Fruit fly (Drosophila melanogaster) whole organism, embryonic: Measurements from ENCODE around the gene CG17344.

Experiments
- Abd-B ChIP-seq: fragments of 200-800 bp; sonication (Bioruptor generic); optimal IDR thresholded peaks from 2 replicates; lab custom pipeline; 2018; ENCODE audit warnings: missing biosample characterization, mild to moderate bottlenecking, missing genetic modification characterization, moderate library complexity
- Adf1 ChIP-seq: fragments of 200-800 bp; sonication (Bioruptor generic); IDR thresholded peaks from 2 replicates; pipeline ENCODE4 v1.3.6; 2022; ENCODE audit warnings: missing biosample characterization, missing genetic modification characterization
- CG10267 ChIP-seq: fragments of 200-800 bp; sonication (Bioruptor generic); optimal IDR thresholded peaks from 2 replicates; lab custom pipeline; 2018; ENCODE audit warnings: missing biosample characterization, mild to moderate bottlenecking, missing genetic modification characterization, moderate library complexity
- CG11695 ChIP-seq: fragments of 200-800 bp; sonication (Bioruptor generic); IDR thresholded peaks from 3 replicates; pipeline ENCODE4 v1.3.6; 2022; ENCODE audit warnings: missing biosample characterization, missing genetic modification characterization
- CG12104 ChIP-seq: fragments of 200-800 bp; sonication (Bioruptor generic); optimal IDR thresholded peaks from 3 replicates; lab custom pipeline; 2016; ENCODE audit warnings: missing biosample characterization, missing genetic modification characterization
- CG14667 ChIP-seq: fragments of 200-800 bp; sonication (Bioruptor generic); IDR thresholded peaks from 2 replicates; pipeline ENCODE4 v1.3.6; 2022; ENCODE audit warnings: missing biosample characterization, missing genetic modification characterization
- CG1603 ChIP-seq: fragments of 200-800 bp; sonication (Bioruptor generic); optimal IDR thresholded peaks from 2 replicates; lab custom pipeline; 2019; ENCODE audit warnings: missing biosample characterization, mild to moderate bottlenecking, missing genetic modification characterization, moderate library complexity
- CG17361 ChIP-seq: fragments of 200-800 bp; sonication (Bioruptor generic); IDR thresholded peaks from 3 replicates; pipeline ENCODE4 v1.3.6; 2022; ENCODE audit warnings: missing biosample characterization, missing genetic modification characterization
- CG18262 ChIP-seq: fragments of 200-800 bp; optimal IDR thresholded peaks from 3 replicates; lab custom pipeline; 2019; ENCODE audit warnings: missing biosample characterization, mild to moderate bottlenecking, missing genetic modification characterization, moderate library complexity
- CG30431 ChIP-seq: fragments of 200-800 bp; sonication (Bioruptor generic); optimal IDR thresholded peaks from 2 replicates; lab custom pipeline; 2017; ENCODE audit warnings: missing biosample characterization, missing genetic modification characterization
- CG3726 ChIP-seq: fragments of 200-800 bp; sonication (Bioruptor generic); IDR thresholded peaks from 3 replicates; pipeline ENCODE4, ENCODE4 v1.3.6; 2022; ENCODE audit warnings: missing biosample characterization, missing genetic modification characterization
- CG4328 ChIP-seq: fragments of 200-800 bp; sonication (Bioruptor generic); optimal IDR thresholded peaks from 3 replicates; lab custom pipeline; 2017; ENCODE audit warnings: missing biosample characterization, missing genetic modification reagents, missing genetic modification characterization
- CG4820 ChIP-seq: fragments of 200-800 bp; sonication (Bioruptor generic); optimal IDR thresholded peaks from 3 replicates; lab custom pipeline; 2016; ENCODE audit warnings: missing biosample characterization, missing genetic modification characterization
- CG6175 ChIP-seq: fragments of 200-800 bp; sonication (Bioruptor generic); IDR thresholded peaks from 3 replicates; pipeline ENCODE4 v1.3.6; 2022; ENCODE audit warnings: missing biosample characterization, missing genetic modification characterization
- CG7357 ChIP-seq: fragments of 200-800 bp; sonication (Bioruptor generic); IDR thresholded peaks from 3 replicates; pipeline ENCODE4 v1.3.6; 2022; ENCODE audit warnings: missing biosample characterization, missing genetic modification characterization
- CG8089 ChIP-seq: fragments of 200-800 bp; sonication (Bioruptor generic); optimal IDR thresholded peaks from 3 replicates; lab custom pipeline; 2016; ENCODE audit warnings: missing biosample characterization, missing genetic modification characterization
- CG8944 ChIP-seq: fragments of 200-800 bp; sonication (Bioruptor generic); optimal IDR thresholded peaks from 3 replicates; lab custom pipeline; 2016; ENCODE audit warnings: missing biosample characterization, missing genetic modification characterization
- Dad ChIP-seq: fragments of 200-800 bp; sonication (Bioruptor generic); optimal IDR thresholded peaks from 3 replicates; lab custom pipeline; 2016; ENCODE audit warnings: missing biosample characterization, missing genetic modification characterization
- Dfd ChIP-seq, 2 experiments: fragments of >200 bp; optimal IDR thresholded peaks; 2 replicates each; lab custom pipeline; 2017; ENCODE audit warnings: missing biosample characterization in 2 of 2, missing genetic modification characterization in 2 of 2
- Drgx ChIP-seq: fragments of 200-800 bp; sonication (Bioruptor generic); IDR thresholded peaks from 2 replicates; pipeline ENCODE4 v1.3.6; 2022; ENCODE audit warnings: missing biosample characterization, missing genetic modification characterization
- Hand ChIP-seq: fragments of 200-800 bp; sonication (Bioruptor generic); optimal IDR thresholded peaks from 2 replicates; lab custom pipeline; 2017; ENCODE audit warnings: mild to moderate bottlenecking, missing biosample characterization, missing genetic modification reagents, missing genetic modification characterization
- Hr3 ChIP-seq: fragments of 200-800 bp; sonication (Bioruptor generic); optimal IDR thresholded peaks from 3 replicates; lab custom pipeline; 2016; ENCODE audit warnings: missing biosample characterization, missing genetic modification characterization
- Hr78 ChIP-seq, 2 experiments: fragments of 200-800 bp in 1 of 2; fragments of >200 bp in 1 of 2; sonication (Bioruptor generic) in 1 of 2; optimal IDR thresholded peaks; 2 replicates each; lab custom pipeline; 2017 to 2019; ENCODE audit warnings: missing biosample characterization in 2 of 2, missing genetic modification characterization in 2 of 2, mild to moderate bottlenecking in 1 of 2, moderate library complexity in 1 of 2
- MTF-1 ChIP-seq: fragments of 200-800 bp; sonication (Bioruptor generic); optimal IDR thresholded peaks from 2 replicates; lab custom pipeline; 2018; ENCODE audit warnings: missing biosample characterization, mild to moderate bottlenecking, missing genetic modification characterization, borderline replicate concordance
- Side ChIP-seq: fragments of 200-800 bp; sonication (Bioruptor generic); optimal IDR thresholded peaks from 2 replicates; lab custom pipeline; 2016; ENCODE audit warnings: missing biosample characterization, missing genetic modification characterization
- Xbp1 ChIP-seq: fragments of 200-800 bp; sonication (Bioruptor generic); optimal IDR thresholded peaks from 3 replicates; lab custom pipeline; 2016; ENCODE audit warnings: missing biosample characterization, mild to moderate bottlenecking, missing genetic modification characterization
- abd-A ChIP-seq: fragments of 200-800 bp; sonication (Bioruptor generic); optimal IDR thresholded peaks from 3 replicates; lab custom pipeline; 2019; ENCODE audit warnings: missing biosample characterization, mild to moderate bottlenecking, missing genetic modification characterization, moderate library complexity
- al ChIP-seq: fragments of 200-800 bp; sonication (Bioruptor generic); IDR thresholded peaks from 2 replicates; pipeline ENCODE4 v1.3.6; 2022; ENCODE audit warnings: missing biosample characterization, missing genetic modification characterization
- btn ChIP-seq: fragments of 200-800 bp; sonication (Bioruptor generic); optimal IDR thresholded peaks from 2 replicates; lab custom pipeline; 2016; ENCODE audit warnings: missing biosample characterization, missing genetic modification characterization
- crp ChIP-seq, 2 experiments: fragments of 200-800 bp; sonication (Bioruptor generic); optimal IDR thresholded peaks; 2 replicates in 1 of 2; 3 replicates in 1 of 2; lab custom pipeline; 2017; ENCODE audit warnings: missing biosample characterization in 2 of 2, missing genetic modification characterization in 2 of 2, mild to moderate bottlenecking in 1 of 2, moderate library complexity in 1 of 2
- dpn ChIP-seq, 2 experiments: fragments of 200-800 bp; sonication (Bioruptor generic); optimal IDR thresholded peaks; 3 replicates each; lab custom pipeline; 2016; ENCODE audit warnings: missing biosample characterization in 2 of 2, missing genetic modification characterization in 2 of 2
- ewg ChIP-seq: fragments of 200-800 bp; sonication (Bioruptor generic); optimal IDR thresholded peaks from 3 replicates; lab custom pipeline; 2017; ENCODE audit warnings: mild to moderate bottlenecking, missing biosample characterization, missing genetic modification reagents, missing genetic modification characterization
- ftz-f1 ChIP-seq: fragments of 200-800 bp; sonication (Bioruptor generic); optimal IDR thresholded peaks from 2 replicates; lab custom pipeline; 2016; ENCODE audit warnings: missing biosample characterization, missing genetic modification characterization
- gfzf ChIP-seq: fragments of 200-800 bp; sonication (Bioruptor generic); optimal IDR thresholded peaks from 2 replicates; lab custom pipeline; 2016; ENCODE audit warnings: missing biosample characterization, mild to moderate bottlenecking, missing genetic modification characterization, moderate library complexity
- gsb ChIP-seq: fragments of 200-800 bp; sonication (Bioruptor generic); IDR thresholded peaks from 2 replicates; pipeline ENCODE4 v1.3.6; 2022; ENCODE audit warnings: missing biosample characterization, missing genetic modification characterization
- gt ChIP-seq: fragments of 200-800 bp; sonication (Bioruptor generic); IDR thresholded peaks from 2 replicates; pipeline ENCODE4 v1.3.6; 2022; ENCODE audit warnings: missing biosample characterization, missing genetic modification characterization
- h ChIP-seq: fragments of >200 bp; optimal IDR thresholded peaks from 2 replicates; lab custom pipeline; 2017
- hb ChIP-seq: fragments of 200-800 bp; sonication (Bioruptor generic); IDR thresholded peaks from 3 replicates; pipeline ENCODE4 v1.3.6; 2022; ENCODE audit warnings: missing biosample characterization, missing genetic modification characterization; ENCODE audit not compliant: partially characterized antibody
- kni ChIP-seq: fragments of 200-800 bp; sonication (Bioruptor generic); optimal IDR thresholded peaks from 3 replicates; lab custom pipeline; 2017; ENCODE audit warnings: mild to moderate bottlenecking, missing biosample characterization, missing genetic modification reagents, missing genetic modification characterization
- lab ChIP-seq: fragments of 200-800 bp; sonication (Bioruptor generic); optimal IDR thresholded peaks from 3 replicates; lab custom pipeline; 2017; ENCODE audit warnings: missing biosample characterization, missing genetic modification characterization, mild to moderate bottlenecking, moderate library complexity, missing genetic modification reagents
- oc ChIP-seq: fragments of 200-800 bp; sonication (Bioruptor generic); optimal IDR thresholded peaks from 2 replicates; lab custom pipeline; 2018; ENCODE audit warnings: missing biosample characterization, mild to moderate bottlenecking, missing genetic modification characterization, moderate library complexity
- row ChIP-seq: fragments of 200-800 bp; sonication (Bioruptor generic); IDR thresholded peaks from 3 replicates; pipeline ENCODE4 v1.3.6; 2022; ENCODE audit warnings: missing biosample characterization, missing genetic modification characterization
- run ChIP-seq: fragments of 200-800 bp; sonication (Bioruptor generic); optimal IDR thresholded peaks from 3 replicates; lab custom pipeline; 2018; ENCODE audit warnings: missing biosample characterization, mild to moderate bottlenecking, missing genetic modification characterization
- sim ChIP-seq: fragments of 200-800 bp; sonication (Bioruptor generic); IDR thresholded peaks from 2 replicates; pipeline ENCODE4 v1.3.6; 2022; ENCODE audit warnings: missing biosample characterization, missing genetic modification characterization
- sima ChIP-seq: fragments of 200-800 bp; sonication (Bioruptor generic); optimal IDR thresholded peaks from 2 replicates; lab custom pipeline; 2016; ENCODE audit warnings: missing biosample characterization, missing genetic modification characterization
- sna ChIP-seq: fragments of 200-800 bp; sonication (Bioruptor generic); IDR thresholded peaks from 2 replicates; pipeline ENCODE4 v1.3.6; 2022; ENCODE audit warnings: missing biosample characterization, missing genetic modification characterization; ENCODE audit not compliant: partially characterized antibody
- tio ChIP-seq: fragments of 200-800 bp; sonication (Bioruptor generic); optimal IDR thresholded peaks from 2 replicates; lab custom pipeline; 2017; ENCODE audit warnings: missing biosample characterization, missing genetic modification characterization, inconsistent platforms
- trem ChIP-seq: fragments of 200-800 bp; optimal IDR thresholded peaks from 3 replicates; lab custom pipeline; 2019; ENCODE audit warnings: missing biosample characterization, mild to moderate bottlenecking, missing genetic modification characterization, moderate library complexity
- ttk ChIP-seq: fragments of 200-800 bp; sonication (Bioruptor generic); IDR thresholded peaks from 2 replicates; pipeline ENCODE4 v2.1.2; 2022; ENCODE audit warnings: missing biosample characterization, missing genetic modification characterization
- vnd ChIP-seq: fragments of 200-800 bp; sonication (Bioruptor generic); IDR thresholded peaks from 3 replicates; pipeline ENCODE4 v1.3.6; 2022; ENCODE audit warnings: missing biosample characterization, missing genetic modification characterization; ENCODE audit not compliant: partially characterized antibody
- wek ChIP-seq: fragments of 200-800 bp; sonication (Bioruptor generic); optimal IDR thresholded peaks from 3 replicates; lab custom pipeline; 2018; ENCODE audit warnings: missing biosample characterization, mild to moderate bottlenecking, missing genetic modification characterization, moderate library complexity
- z ChIP-seq: fragments of 200-800 bp; sonication (Bioruptor generic); IDR thresholded peaks from 3 replicates; pipeline ENCODE4 v1.3.6; 2022; ENCODE audit warnings: missing biosample characterization, missing genetic modification characterization

CG17344 gene

DNA sequence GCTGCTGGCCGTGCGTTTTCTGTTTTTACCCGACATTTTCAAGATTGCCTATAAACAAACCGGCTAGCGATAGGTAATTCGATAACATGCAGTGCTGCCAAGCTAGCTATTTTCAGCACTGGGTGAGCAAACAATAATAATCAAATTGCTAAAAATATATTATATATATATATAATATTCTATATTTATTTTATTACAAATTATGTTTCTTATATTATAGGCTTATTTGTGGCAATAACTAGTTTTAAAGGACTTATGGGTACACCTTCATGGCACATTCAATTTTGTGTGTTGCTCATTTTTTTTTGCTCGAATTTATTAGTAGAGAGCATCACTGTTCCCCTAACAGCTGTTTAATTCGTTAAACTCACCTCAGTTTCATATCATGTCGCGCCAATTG lies 25.0 kb downstream of the CG17344 start (continued):
- TF ChIP-seq wek (no peak), abd-A (tag; lab: Kevin White, UChicago) (no peak), CG12104 (GFP tag; lab: Kevin White, UChicago) (peak; percentile 23), CG8089 (GFP tag; lab: Kevin White, UChicago) (no peak), row (GFP tag; lab: Robert Waterston, UW) (peak; percentile 96), CG4820 (GFP tag; lab: Kevin White, UChicago) (peak; percentile 35), Side (GFP tag; lab: Kevin White, UChicago) (no peak), Drgx (no peak), Dad (GFP tag; lab: Kevin White, UChicago) (no peak), sima (GFP tag; lab: Kevin White, UChicago) (no peak), CG6175 (GFP tag; lab: Robert Waterston, UW) (no peak), Dfd (GFP tag; optimal IDR thresholded peaks at IDR 0.05; lab: Kevin White, UChicago) (no peak), run (tag; lab: Kevin White, UChicago) (peak; percentile 9), MTF-1 (GFP tag; lab: Kevin White, UChicago) (no peak), CG10267 (peak; percentile 73), sna (GFP tag; lab: Robert Waterston, UW) (no peak), gfzf (GFP tag; lab: Kevin White, UChicago) (no peak), Hr3 (GFP tag; lab: Kevin White, UChicago) (peak; percentile 70), vnd (GFP tag; lab: Robert Waterston, UW) (no peak), CG3726 (no peak), CG8944 (GFP tag; lab: Kevin White, UChicago) (no peak), ftz-f1 (GFP tag; lab: Kevin White, UChicago) (no peak), CG17361 (GFP tag; lab: Robert Waterston, UW) (peak; percentile 74), lab (GFP tag; lab: Kevin White, UChicago) (no peak), CG14667 (GFP tag; lab: Robert Waterston, UW) (no peak), btn (GFP tag; lab: Kevin White, UChicago) (no peak), CG1603 (tag; lab: Kevin White, UChicago) (no peak), trem (tag; lab: Kevin White, UChicago) (peak; percentile 40), ttk (GFP tag; lab: Robert Waterston, UW) (no peak), CG7357 (GFP tag; lab: Robert Waterston, UW) (no peak), Xbp1 (GFP tag; lab: Kevin White, UChicago) (peak; percentile 63), h (lab: Kevin White, UChicago) (no peak), Abd-B (GFP tag; lab: Kevin White, UChicago) (peak; percentile 68), z (GFP tag; lab: Robert Waterston, UW) (no peak), Adf1 (GFP tag; lab: Robert Waterston, UW) (peak; percentile 35), gsb (no peak), gt (GFP tag; lab: Robert Waterston, UW) (no peak), ewg (GFP tag; lab: Kevin White, UChicago) (no peak), CG30431 (peak; percentile 7), oc (tag; lab: Kevin White, UChicago) (peak; percentile 33), sim (GFP tag; lab: Robert Waterston, UW) (no peak), al (GFP tag; lab: Robert Waterston, UW) (peak; percentile 60), hb (GFP tag; lab: Robert Waterston, UW) (no peak), Hand (GFP tag; lab: Kevin White, UChicago) (peak; percentile 23), crp (GFP tag; optimal IDR thresholded peaks at IDR 0.05; lab: Kevin White, UChicago) (peak; percentile 66 to 91), CG4328 (peak; percentile 77), CG18262 (tag; lab: Kevin White, UChicago) (peak; percentile 60), tio (GFP tag; lab: Kevin White, UChicago) (no peak), dpn (GFP tag; optimal IDR thresholded peaks at IDR 0.05; lab: Kevin White, UChicago) (peak in 1 of 2 experiments; percentile 70), Hr78 (GFP tag; optimal IDR thresholded peaks at IDR 0.05; lab: Kevin White, UChicago) (no peak), CG11695 (GFP tag; lab: Robert Waterston, UW) (no peak), kni (no peak)
